Worm (Caenorhabditis elegans) whole organism, L2 larva: ENCODE measurements around the gene elks-1.
"Not testable (repeated sequence)": the region's sequence is repeated elsewhere in the genome, so short reads cannot be mapped to it uniquely, and the experiment has no call there.

Experiments used
- R02D3.7 ChIP-seq: fragments of 150-350 bp; optimal IDR thresholded peaks from 2 replicates; lab custom pipeline; 2014; ENCODE audit warnings: missing biosample characterization, missing genetic modification characterization
- ama-1 ChIP-seq: fragments of 150-350 bp; optimal IDR thresholded peaks from 2 replicates; lab custom pipeline; 2018; ENCODE audit warnings: inconsistent platforms
- egl-27 ChIP-seq: sonication (generic microtip); optimal IDR thresholded peaks from 3 replicates; lab custom pipeline; 2017; ENCODE audit warnings: missing biosample characterization, missing genetic modification reagents, missing genetic modification characterization
- elt-3 ChIP-seq: sonication (generic microtip); optimal IDR thresholded peaks from 2 replicates; lab custom pipeline; 2017; ENCODE audit warnings: missing biosample characterization, missing genetic modification characterization
- lin-13 ChIP-seq: fragments of 150-350 bp; optimal IDR thresholded peaks from 2 replicates; lab custom pipeline; 2014; ENCODE audit warnings: missing biosample characterization, missing genetic modification reagents, missing genetic modification characterization
- nhr-10 ChIP-seq: sonication (generic microtip); optimal IDR thresholded peaks from 2 replicates; lab custom pipeline; 2017; ENCODE audit warnings: missing biosample characterization, missing genetic modification characterization
- nhr-23 ChIP-seq: fragments of 150-350 bp; optimal IDR thresholded peaks from 2 replicates; lab custom pipeline; 2014; ENCODE audit warnings: missing biosample characterization, missing genetic modification reagents, missing genetic modification characterization
- nhr-6 ChIP-seq: fragments of 150-350 bp; optimal IDR thresholded peaks from 2 replicates; lab custom pipeline; 2014; ENCODE audit warnings: missing biosample characterization, missing genetic modification characterization
- snpc-4 ChIP-seq: fragments of 150-350 bp; optimal IDR thresholded peaks from 2 replicates; lab custom pipeline; 2014; ENCODE audit warnings: missing biosample characterization, missing genetic modification characterization
- unc-39 ChIP-seq: fragments of 150-350 bp; optimal IDR thresholded peaks from 2 replicates; lab custom pipeline; 2014; ENCODE audit warnings: missing biosample characterization, missing genetic modification characterization
- ztf-11 ChIP-seq: sonication (generic microtip); optimal IDR thresholded peaks from 2 replicates; lab custom pipeline; 2017; ENCODE audit warnings: missing biosample characterization, missing genetic modification characterization

ce11 chrIV:3302058-3302457, 47.8 kb downstream of the elks-1 start, which contains the start of gene W08E12.4:
- TF ChIP-seq ztf-11 (tag; lab: Kevin White, UChicago); R02D3.7 (tag; lab: Kevin White, UChicago); ama-1 (lab: Kevin White, UChicago); nhr-6 (tag; lab: Kevin White, UChicago); snpc-4 (tag; lab: Kevin White, UChicago); elt-3 (tag; lab: Kevin White, UChicago); unc-39 (tag; lab: Kevin White, UChicago); nhr-10 (tag; lab: Kevin White, UChicago); nhr-23 (tag; lab: Kevin White, UChicago); egl-27 (tag; lab: Kevin White, UChicago); lin-13 (GFP tag; lab: Kevin White, UChicago): not testable (repeated sequence)
